Worm (Caenorhabditis elegans) whole organism, early embryonic: ENCODE measurements around the gene fbxb-55.

Source experiments
- B0310.2 ChIP-seq: sonication (generic microtip); optimal IDR thresholded peaks from 2 replicates; lab custom pipeline; 2016; ENCODE audit warnings: mild to moderate bottlenecking, missing genetic modification characterization, missing compliant biosample characterization
- F13C5.2 ChIP-seq: sonication (generic microtip); optimal IDR thresholded peaks from 2 replicates; lab custom pipeline; 2017; ENCODE audit warnings: mild to moderate bottlenecking, missing genetic modification characterization, inconsistent platforms, missing compliant biosample characterization
- aly-1 ChIP-seq: sonication (generic microtip); optimal IDR thresholded peaks from 2 replicates; lab custom pipeline; 2016; ENCODE audit warnings: missing genetic modification characterization, missing compliant biosample characterization
- ama-1 ChIP-seq: fragments of 150-350 bp; optimal IDR thresholded peaks from 2 replicates; lab custom pipeline; 2014
- ceh-13 ChIP-seq: fragments of 200-800 bp; sonication (Bioruptor generic); optimal IDR thresholded peaks from 2 replicates; lab custom pipeline; 2018; ENCODE audit warnings: mild to moderate bottlenecking, missing genetic modification characterization, missing compliant biosample characterization
- ceh-36 ChIP-seq: sonication (generic microtip); optimal IDR thresholded peaks from 2 replicates; lab custom pipeline; 2016; ENCODE audit warnings: missing genetic modification characterization, inconsistent platforms, missing compliant biosample characterization
- ets-7 ChIP-seq: sonication (generic microtip); optimal IDR thresholded peaks from 2 replicates; lab custom pipeline; 2016; ENCODE audit warnings: missing genotype, missing genetic modification characterization, missing compliant biosample characterization
- flt-1 ChIP-seq: fragments of 200-800 bp; sonication (Bioruptor generic); IDR thresholded peaks from 2 replicates; pipeline ENCODE4 v1.3.6; 2022; ENCODE audit warnings: missing genetic modification characterization, missing compliant biosample characterization
- hmbx-1 ChIP-seq: sonication (generic microtip); optimal IDR thresholded peaks from 2 replicates; lab custom pipeline; 2016; ENCODE audit warnings: mild to moderate bottlenecking, missing genetic modification characterization, missing compliant biosample characterization
- hmg-4 ChIP-seq: fragments of 200-800 bp; sonication (Bioruptor generic); optimal IDR thresholded peaks from 2 replicates; lab custom pipeline; 2018; ENCODE audit warnings: mild to moderate bottlenecking, missing genetic modification characterization, missing compliant biosample characterization
- hnd-1 ChIP-seq: sonication (generic microtip); optimal IDR thresholded peaks from 2 replicates; lab custom pipeline; 2016; ENCODE audit warnings: missing genetic modification characterization, missing compliant biosample characterization
- pes-1 ChIP-seq: fragments of 200-800 bp; sonication (Bioruptor generic); IDR thresholded peaks from 2 replicates; pipeline ENCODE4 v1.3.6; 2022; ENCODE audit warnings: missing genetic modification reagents, missing genetic modification characterization, missing compliant biosample characterization
- scrt-1 ChIP-seq: fragments of 200-800 bp; sonication (Bioruptor generic); IDR thresholded peaks from 2 replicates; pipeline ENCODE4 v1.3.6; 2022; ENCODE audit warnings: missing genetic modification characterization, missing compliant biosample characterization
- sea-1 ChIP-seq: fragments of 200-800 bp; sonication (Bioruptor generic); conservative IDR thresholded peaks from 2 replicates; pipeline ENCODE4 v1.3.6; 2022; ENCODE audit warnings: missing genetic modification characterization, missing compliant biosample characterization
- tbx-11 ChIP-seq: fragments of 200-800 bp; sonication (Bioruptor generic); IDR thresholded peaks from 2 replicates; pipeline ENCODE4 v1.3.6; 2022; ENCODE audit warnings: missing genetic modification characterization, missing compliant biosample characterization
- tbx-37 ChIP-seq: fragments of 200-800 bp; sonication (Bioruptor generic); conservative IDR thresholded peaks from 2 replicates; pipeline ENCODE4 v1.3.6; 2022; ENCODE audit warnings: missing genetic modification reagents, missing genetic modification characterization, missing compliant biosample characterization
- tra-4 ChIP-seq: sonication (generic microtip); optimal IDR thresholded peaks from 2 replicates; lab custom pipeline; 2017; ENCODE audit warnings: missing genetic modification characterization, missing compliant biosample characterization

fbxb-55 gene

DNA sequence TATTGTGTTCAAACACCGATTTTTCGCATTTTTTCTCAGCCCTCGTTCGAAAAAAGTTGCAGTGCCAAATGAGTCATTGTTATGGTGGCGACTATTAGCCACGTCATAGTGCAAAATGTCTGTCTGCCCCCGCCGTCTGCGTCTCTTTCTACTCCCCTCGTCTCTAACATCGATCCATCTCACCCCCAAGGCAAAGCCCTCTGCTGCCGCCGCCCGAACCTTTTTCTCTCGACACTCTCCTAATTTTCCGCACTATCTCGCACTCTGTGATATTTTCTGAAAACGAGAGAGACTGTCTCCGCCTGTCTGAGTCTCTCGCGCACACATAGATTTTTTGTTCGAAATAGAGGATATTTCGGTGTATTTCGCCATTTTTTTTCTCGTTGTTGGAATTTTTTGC is 24.5 kb downstream of the fbxb-55 start:
- TF ChIP-seq tbx-37 (GFP tag; lab: Robert Waterston, UW), result no peak
- TF ChIP-seq pes-1, result no peak

DNA sequence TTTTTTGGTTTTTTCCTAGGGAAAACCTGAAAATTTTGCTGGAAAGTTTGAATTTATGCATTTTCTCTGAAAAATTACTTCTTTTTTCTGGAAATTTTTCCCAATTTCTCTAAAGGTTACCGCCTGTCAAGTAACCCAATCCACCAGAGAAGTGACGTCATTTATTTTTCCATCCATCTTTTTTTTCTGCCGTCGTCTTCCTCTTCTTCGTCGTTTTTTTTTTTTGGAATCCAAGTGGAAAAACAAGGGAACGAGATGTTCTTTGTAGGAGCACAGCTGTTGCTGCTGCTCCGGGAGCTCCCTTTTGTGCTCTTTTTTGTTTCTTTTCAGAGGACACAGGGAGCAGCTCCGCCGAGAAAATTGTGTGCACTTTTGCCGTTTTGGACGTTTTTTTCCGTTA is 25.8 kb downstream of the fbxb-55 start:
- TF ChIP-seq tbx-11 (GFP tag; lab: Robert Waterston, UW), result no peak

ce11 chrIV:4096940-4097339 is 28.4 kb downstream of the fbxb-55 start:
- TF ChIP-seq ets-7 (tag; lab: Kevin White, UChicago) (no peak), flt-1 (no peak), tra-4 (no peak), ama-1 (lab: Kevin White, UChicago) (no peak), ceh-13 (GFP tag; lab: Kevin White, UChicago) (no peak), F13C5.2 (no peak), B0310.2 (tag; lab: Kevin White, UChicago) (no peak), pes-1 (no peak), ceh-36 (no peak), tbx-11 (GFP tag; lab: Robert Waterston, UW) (no peak)

ce11 chrIV:4099773-4100172 is 31.2 kb downstream of the fbxb-55 start:
- no peak for TF ChIP-seq tbx-37 (GFP tag; lab: Robert Waterston, UW)
- TF ChIP-seq tra-4, result no peak
- no peak for TF ChIP-seq scrt-1 (GFP tag; lab: Robert Waterston, UW)
- no peak for TF ChIP-seq flt-1
- TF ChIP-seq aly-1 (tag; lab: Kevin White, UChicago), result no peak

- TF ChIP-seq ama-1 (lab: Kevin White, UChicago) (no peak), tbx-37 (GFP tag; lab: Robert Waterston, UW) (no peak), hnd-1 (tag; lab: Kevin White, UChicago) (no peak), pes-1 (no peak), scrt-1 (GFP tag; lab: Robert Waterston, UW) (no peak), ets-7 (tag; lab: Kevin White, UChicago) (no peak), F13C5.2 (no peak), B0310.2 (tag; lab: Kevin White, UChicago) (no peak), ceh-36 (no peak), hmg-4 (no peak), tra-4 (no peak)
These were observed 34.1 kb downstream of the fbxb-55 start, which contains the start of gene ubc-1 for ce11 chrIV:4102720-4103119. Gene ubc-1 (plus strand): TSS chrIV:4103020.

- TF ChIP-seq sea-1 (GFP tag; lab: Robert Waterston, UW) (no peak), B0310.2 (tag; lab: Kevin White, UChicago) (no peak), ceh-36 (no peak), ceh-13 (GFP tag; lab: Kevin White, UChicago) (no peak), hmg-4 (no peak), tbx-11 (GFP tag; lab: Robert Waterston, UW) (no peak), aly-1 (tag; lab: Kevin White, UChicago) (no peak), scrt-1 (GFP tag; lab: Robert Waterston, UW) (no peak), ets-7 (tag; lab: Kevin White, UChicago) (no peak), hnd-1 (tag; lab: Kevin White, UChicago) (no peak), F13C5.2 (no peak), pes-1 (no peak), hmbx-1 (tag; lab: Kevin White, UChicago) (no peak), tbx-37 (GFP tag; lab: Robert Waterston, UW) (no peak), flt-1 (no peak), ama-1 (lab: Kevin White, UChicago) (no peak), tra-4 (no peak)
These were observed 40.2 kb downstream of the fbxb-55 start, which contains the start of gene C35B1.7 for ce11 chrIV:4108767-4109166. Gene C35B1.7 (plus strand): TSS chrIV:4109067.

DNA sequence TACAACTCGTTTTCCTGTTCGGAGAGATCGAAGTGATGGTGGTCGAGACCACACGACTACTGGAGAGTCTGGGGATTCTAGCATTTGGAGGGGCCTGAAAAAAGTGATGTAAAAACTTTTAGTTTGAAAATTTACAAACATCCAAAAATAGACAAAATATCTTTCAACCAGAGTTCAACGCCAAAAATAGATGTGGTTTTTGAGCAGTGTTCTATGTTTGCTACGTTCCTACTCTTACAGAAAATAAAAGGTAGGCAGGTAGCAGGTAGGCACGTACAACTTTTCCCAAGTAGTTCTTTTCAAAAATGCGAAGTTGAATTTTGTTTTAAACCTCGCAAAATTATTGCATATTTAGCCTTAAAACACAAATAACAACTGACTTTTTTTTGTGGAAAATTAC is 43.8 kb downstream of the fbxb-55 start, which contains the start of gene F49F1.14:
Gene F49F1.14 (minus strand): TSS at position 101 of the 400 bp plus-strand sequence.
- no peak for TF ChIP-seq ceh-13 (GFP tag; lab: Kevin White, UChicago)
- no peak for TF ChIP-seq sea-1 (GFP tag; lab: Robert Waterston, UW)
- no peak for TF ChIP-seq ceh-36
- TF ChIP-seq aly-1 (tag; lab: Kevin White, UChicago), result no peak
- TF ChIP-seq tra-4, result no peak
- TF ChIP-seq scrt-1 (GFP tag; lab: Robert Waterston, UW), result no peak
- TF ChIP-seq hmbx-1 (tag; lab: Kevin White, UChicago), result no peak
- no peak for TF ChIP-seq pes-1
- TF ChIP-seq flt-1, result no peak
- no peak for TF ChIP-seq tbx-11 (GFP tag; lab: Robert Waterston, UW)
- TF ChIP-seq F13C5.2, result no peak
- no peak for TF ChIP-seq tbx-37 (GFP tag; lab: Robert Waterston, UW)
- TF ChIP-seq ets-7 (tag; lab: Kevin White, UChicago), result no peak

- TF ChIP-seq ceh-36, result no peak
- no peak for TF ChIP-seq tbx-11 (GFP tag; lab: Robert Waterston, UW)
- TF ChIP-seq pes-1, result no peak
- TF ChIP-seq B0310.2 (tag; lab: Kevin White, UChicago), result no peak
- TF ChIP-seq hmbx-1 (tag; lab: Kevin White, UChicago), result no peak
- TF ChIP-seq tra-4, result no peak
- no peak for TF ChIP-seq ceh-13 (GFP tag; lab: Kevin White, UChicago)
- TF ChIP-seq aly-1 (tag; lab: Kevin White, UChicago), result no peak
These were observed 45.9 kb downstream of the fbxb-55 start, which contains the start of gene F49F1.15 for ce11 chrIV:4114526-4114925. Gene F49F1.15 (minus strand): TSS chrIV:4114626.

DNA sequence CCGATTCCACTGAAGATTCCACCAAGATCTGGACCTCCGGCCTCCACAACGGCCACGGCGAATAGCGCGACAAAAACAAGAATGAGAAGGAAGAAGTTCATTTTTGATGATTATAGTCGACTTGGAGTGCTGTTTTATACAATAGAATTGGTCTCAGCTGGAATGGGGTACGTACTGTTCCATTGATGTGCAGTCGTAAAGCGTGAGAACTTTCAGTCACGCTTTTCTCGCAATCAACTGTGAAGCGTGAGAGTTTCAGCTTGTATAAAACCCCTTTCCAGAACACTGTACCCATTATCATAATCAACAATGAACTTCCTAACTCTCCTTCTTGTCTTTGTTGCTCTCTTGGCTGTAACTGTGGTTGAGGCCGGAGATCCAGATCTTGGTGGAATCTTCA is 47.1 kb downstream of the fbxb-55 start, which contains the start of the genes F49F1.4 and F49F1.2:
Gene F49F1.4 (minus strand): TSS at position 101 of the 400 bp plus-strand sequence.
Gene F49F1.2 (plus strand): TSS at position 310 of the 400 bp plus-strand sequence.
- TF ChIP-seq pes-1, result no peak
